Fruit fly (Drosophila melanogaster): Measurements from ENCODE around the gene Dhps.
"Not testable (repeated sequence)": the region's sequence is repeated elsewhere in the genome, so short reads cannot be mapped to it uniquely, and the experiment has no call there.

Gene Dhps

DNA sequence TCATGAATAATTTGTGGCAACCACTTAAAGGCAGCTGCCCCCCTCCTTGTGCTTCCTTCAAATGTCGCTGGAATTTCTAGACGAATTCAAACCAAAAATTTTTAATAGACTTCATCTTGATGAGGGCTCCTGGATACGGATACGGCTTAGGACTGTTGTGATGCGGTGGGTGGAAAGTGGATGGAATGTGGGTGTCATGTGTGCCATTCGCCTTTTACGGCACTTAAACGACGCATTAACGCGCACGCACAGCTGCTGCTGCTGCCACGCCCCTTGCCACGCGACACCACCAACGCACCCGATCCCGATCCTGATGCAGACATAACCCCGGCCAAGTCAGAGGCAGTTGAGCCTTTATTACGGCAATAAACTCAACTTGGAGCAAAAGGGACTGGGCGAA lies 21.7 kb downstream of the Dhps start:
- no peak for TF ChIP-seq Jra (GFP tag; optimal IDR thresholded peaks at IDR 0.05)

DNA sequence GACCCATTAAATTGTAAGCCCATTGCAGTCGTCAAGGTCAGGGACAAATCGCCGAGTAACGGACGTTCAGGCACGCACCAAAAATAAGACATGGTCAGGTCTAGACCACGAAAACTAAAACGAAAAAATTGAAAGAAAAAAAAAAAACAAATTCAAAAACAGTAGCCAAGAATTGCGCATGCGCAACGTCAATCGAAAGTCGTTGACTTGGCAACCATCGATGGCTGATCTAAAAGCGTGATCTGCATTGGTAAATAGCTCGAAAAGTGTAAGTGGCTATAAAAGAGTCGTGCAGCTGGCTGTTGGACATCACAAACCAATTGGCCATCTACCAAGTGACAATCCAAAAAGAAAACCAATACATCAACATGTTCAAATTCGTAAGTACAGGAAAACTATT lies 23.8 kb downstream of the Dhps start, which contains the start of gene CG13678:
Gene CG13678, plus strand, starts transcription at position 307 of the 400 bp plus-strand sequence.
- TF ChIP-seq brk (GFP tag; optimal IDR thresholded peaks at IDR 0.05) = no peak
- TF ChIP-seq sv (GFP tag; optimal IDR thresholded peaks at IDR 0.05) = no peak
- no peak for TF ChIP-seq Vsx2 (GFP tag; optimal IDR thresholded peaks at IDR 0.05; ENCODE audit: partially characterized antibody)

dm6 chr3L:8228924-8229323 lies 30.9 kb downstream of the Dhps start, which contains the start of gene eIF4E3:
TSS of gene eIF4E3 (plus strand) at chr3L:8229224.
- TF ChIP-seq br (GFP tag; optimal IDR thresholded peaks at IDR 0.05) (no peak), sage (GFP tag; optimal IDR thresholded peaks at IDR 0.05) (no peak), foxo (GFP tag; optimal IDR thresholded peaks at IDR 0.05) (no peak)

DNA sequence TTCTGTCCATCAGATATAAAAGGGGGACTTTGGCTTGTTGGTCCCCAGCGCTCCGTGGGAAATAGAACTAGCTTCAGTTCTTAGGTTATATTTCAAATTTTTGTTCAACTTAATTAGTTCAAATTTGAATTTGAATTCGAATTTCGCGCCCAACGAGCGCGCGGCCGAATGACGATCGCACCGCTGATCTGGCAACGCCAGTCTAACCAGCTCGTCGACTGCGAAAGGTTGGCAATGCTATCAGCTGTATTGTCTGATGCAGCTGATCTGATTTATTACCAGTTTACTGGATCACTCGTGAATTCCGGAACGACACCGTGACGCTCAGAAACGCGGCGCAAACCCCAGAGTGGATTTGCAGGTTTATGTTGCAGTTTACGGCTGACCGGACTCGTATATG lies 40.3 kb downstream of the Dhps start, which contains the start of gene Dscam4:
Gene Dscam4, plus strand, starts transcription at position 301 of the 400 bp plus-strand sequence.
- not testable (repeated sequence) for TF ChIP-seq Rel (GFP tag; optimal IDR thresholded peaks at IDR 0.05); Rel (tag; optimal IDR thresholded peaks at IDR 0.05); usp (GFP tag; optimal IDR thresholded peaks at IDR 0.05); sv (GFP tag; optimal IDR thresholded peaks at IDR 0.05)

DNA sequence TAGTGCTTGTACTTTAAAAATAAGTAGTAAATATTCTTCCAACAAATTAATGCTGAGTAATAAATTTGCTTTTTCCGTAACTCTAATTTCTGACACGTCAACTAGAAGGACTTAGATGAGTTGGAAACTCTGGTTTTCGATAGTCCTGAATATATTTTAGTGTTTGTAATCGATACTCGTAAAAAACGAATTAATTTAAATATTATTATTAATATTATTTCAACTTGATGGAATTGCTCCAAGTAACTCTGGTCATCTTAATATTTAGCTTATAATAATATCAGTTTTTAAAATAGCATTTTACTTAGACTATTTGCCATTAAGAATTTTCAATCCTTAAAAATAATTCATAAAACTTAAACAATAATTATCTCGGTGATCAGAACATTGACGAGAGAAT lies 42.5 kb downstream of the Dhps start, which contains the start of gene CG7213:
Gene CG7213, minus strand, starts transcription at position 101 of the 400 bp plus-strand sequence.
- TF ChIP-seq Mio (GFP tag; optimal IDR thresholded peaks at IDR 0.05) (no peak), sage (GFP tag; optimal IDR thresholded peaks at IDR 0.05) (no peak), fru (GFP tag; optimal IDR thresholded peaks at IDR 0.05) (no peak), Hr78 (GFP tag; optimal IDR thresholded peaks at IDR 0.05) (no peak), lola (GFP tag; optimal IDR thresholded peaks at IDR 0.05) (no peak), Hr83 (GFP tag; optimal IDR thresholded peaks at IDR 0.05; ENCODE audit: poor library complexity, severe bottlenecking) (no peak)

DNA sequence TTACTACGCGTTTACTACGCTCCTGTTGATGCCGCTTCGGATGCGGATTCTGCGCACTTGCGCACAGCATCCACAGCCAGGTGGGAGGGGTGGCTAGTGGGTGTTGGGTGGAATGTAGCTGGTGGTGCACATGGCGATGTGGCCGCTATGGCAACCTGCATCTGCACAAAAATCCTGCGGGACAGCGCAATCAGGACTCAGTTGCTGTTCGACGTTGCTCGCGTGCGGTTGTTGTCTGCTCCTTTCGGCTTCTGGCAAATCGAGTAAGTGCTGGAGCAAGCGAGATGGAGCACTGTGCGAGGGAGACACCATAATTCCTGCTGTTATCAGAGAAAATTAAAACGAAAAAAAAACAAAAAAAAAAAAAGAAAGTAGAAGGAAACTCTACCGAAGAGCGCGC lies 42.9 kb downstream of the Dhps start:
- TF ChIP-seq Dif (GFP tag; optimal IDR thresholded peaks at IDR 0.05; ENCODE audit: partially characterized antibody) (no peak), Myc (optimal IDR thresholded peaks at IDR 0.05) (no peak), N (GFP tag; optimal IDR thresholded peaks at IDR 0.05) (no peak), sv (GFP tag; optimal IDR thresholded peaks at IDR 0.05) (no peak), HLH106 (tag; optimal IDR thresholded peaks at IDR 0.05) (no peak), foxo (GFP tag; optimal IDR thresholded peaks at IDR 0.05) (no peak), Hnf4 (GFP tag; optimal IDR thresholded peaks at IDR 0.05) (no peak), Hr83 (GFP tag; optimal IDR thresholded peaks at IDR 0.05; ENCODE audit: poor library complexity, severe bottlenecking) (no peak), h (GFP tag; optimal IDR thresholded peaks at IDR 0.05) (no peak), OdsH (GFP tag; optimal IDR thresholded peaks at IDR 0.05) (no peak), dsf (GFP tag; optimal IDR thresholded peaks at IDR 0.05; ENCODE audit: borderline replicate concordance) (no peak)

Measured in whole organism, wandering third instar larva.